Worm (Caenorhabditis elegans) whole organism, midembryonic: ENCODE data around the gene ZK180.5.

Experiments
- T22C8.4 ChIP-seq: fragments of 200-800 bp; sonication (Bioruptor generic); IDR thresholded peaks from 2 replicates; pipeline ENCODE4 v1.3.6; 2022; ENCODE audit warnings: missing genetic modification characterization, missing compliant biosample characterization
- cog-1 ChIP-seq: sonication (generic microtip); optimal IDR thresholded peaks from 2 replicates; lab custom pipeline; 2016; ENCODE audit warnings: missing genetic modification characterization, missing compliant biosample characterization
- flt-1 ChIP-seq: fragments of 200-800 bp; sonication (Bioruptor generic); IDR thresholded peaks from 2 replicates; pipeline ENCODE4 v1.3.6; 2022; ENCODE audit warnings: missing genetic modification characterization, missing compliant biosample characterization
- klf-2 ChIP-seq: fragments of 200-800 bp; sonication (Bioruptor generic); conservative IDR thresholded peaks from 2 replicates; pipeline ENCODE4 v1.3.6; 2022; ENCODE audit warnings: missing genetic modification reagents, missing genetic modification characterization, missing compliant biosample characterization
- med-1 ChIP-seq: sonication (generic microtip); optimal IDR thresholded peaks from 2 replicates; lab custom pipeline; 2017; ENCODE audit warnings: missing genetic modification characterization, mild to moderate bottlenecking, missing compliant biosample characterization, antibody characterized with exemption, missing genetic modification reagents; ENCODE audit not compliant: insufficient read depth
- ref-1 ChIP-seq: fragments of 200-800 bp; sonication (Bioruptor generic); conservative IDR thresholded peaks from 2 replicates; pipeline ENCODE4 v1.3.6; 2022; ENCODE audit warnings: missing genetic modification reagents, missing genetic modification characterization, missing compliant biosample characterization
- tab-1 ChIP-seq: fragments of 200-800 bp; sonication (Bioruptor generic); IDR thresholded peaks from 2 replicates; pipeline ENCODE4 v1.3.6; 2022; ENCODE audit warnings: missing genetic modification characterization, missing compliant biosample characterization
- ztf-23 ChIP-seq: fragments of 200-800 bp; sonication (Bioruptor generic); IDR thresholded peaks from 2 replicates; pipeline ENCODE4 v1.3.6; 2022; ENCODE audit warnings: missing genetic modification reagents, missing genetic modification characterization, missing compliant biosample characterization
- ztf-29 ChIP-seq: fragments of 200-800 bp; sonication (Bioruptor generic); IDR thresholded peaks from 2 replicates; pipeline ENCODE4 v1.3.6; 2022; ENCODE audit warnings: missing genetic modification reagents, missing genetic modification characterization, missing compliant biosample characterization

Gene ZK180.5

DNA sequence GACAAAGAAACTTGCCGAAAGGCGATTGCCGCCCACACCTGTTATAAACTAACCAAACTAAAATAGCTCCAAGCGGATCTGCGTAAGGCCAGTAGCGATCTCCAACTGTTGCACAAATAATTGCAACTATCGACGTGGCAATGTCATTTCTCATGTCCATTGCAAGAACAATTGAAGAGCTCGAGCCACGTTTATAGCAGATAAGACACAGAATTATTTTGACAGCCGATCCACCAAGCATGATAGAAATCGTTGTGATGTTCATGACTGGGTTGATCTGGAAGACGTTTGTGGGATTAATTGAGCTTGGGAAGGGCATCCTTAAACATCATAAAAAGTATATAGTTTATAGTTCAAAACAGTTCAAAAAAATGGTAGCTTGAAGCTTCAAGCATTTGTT is 26.0 kb upstream of the ZK180.5 start:
- TF ChIP-seq ztf-23 (no peak), cog-1 (no peak), ref-1 (GFP tag; lab: Robert Waterston, UW) (no peak), klf-2 (GFP tag; lab: Robert Waterston, UW) (no peak), T22C8.4 (no peak), flt-1 (no peak), med-1 (GFP tag; lab: Kevin White, UChicago) (no peak), ztf-29 (no peak), tab-1 (GFP tag; lab: Robert Waterston, UW) (no peak)

DNA sequence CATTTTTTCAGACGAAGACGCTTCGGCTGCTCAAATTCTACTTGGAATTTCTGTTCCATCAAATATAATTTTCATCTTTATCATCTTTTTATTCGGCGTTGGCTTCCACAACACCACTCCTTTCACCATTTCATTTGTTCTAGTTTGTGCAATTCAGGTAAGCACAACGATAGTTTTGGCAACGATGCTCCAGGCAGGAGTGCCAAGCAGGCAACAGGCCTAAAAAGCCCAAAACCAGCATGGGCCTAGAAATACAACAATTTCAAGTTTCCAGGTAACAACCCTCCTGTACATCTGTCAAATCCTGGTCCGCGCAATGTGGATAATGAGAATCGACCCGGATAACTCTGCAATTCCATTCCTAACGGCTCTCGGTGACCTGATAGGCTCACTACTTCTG is 24.2 kb upstream of the ZK180.5 start:
- no peak for TF ChIP-seq flt-1
- no peak for TF ChIP-seq tab-1 (GFP tag; lab: Robert Waterston, UW)

DNA sequence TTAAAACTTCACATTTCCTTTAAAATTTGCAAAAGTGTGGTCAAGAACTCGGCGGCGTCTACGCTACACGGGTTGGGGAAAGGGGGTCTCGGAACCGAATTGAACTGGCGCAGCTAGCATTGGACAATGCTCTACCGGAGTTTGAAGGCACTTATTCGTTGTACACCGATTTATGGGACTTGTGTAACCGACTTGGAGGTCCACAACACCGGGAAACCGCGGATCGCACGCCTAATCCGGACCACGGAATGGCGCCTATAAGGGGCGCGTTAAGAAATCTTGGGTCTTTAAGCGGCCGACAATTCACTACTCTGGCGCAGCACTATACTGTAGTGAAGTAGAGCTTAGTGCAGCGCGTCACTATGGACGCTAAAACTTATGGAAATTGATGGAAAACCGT is 21.7 kb upstream of the ZK180.5 start:
- TF ChIP-seq ztf-23 (0 out of 2 replicates have a peak, but pooled peaks have one; percentile 40), ref-1 (GFP tag; lab: Robert Waterston, UW) (no peak)

DNA sequence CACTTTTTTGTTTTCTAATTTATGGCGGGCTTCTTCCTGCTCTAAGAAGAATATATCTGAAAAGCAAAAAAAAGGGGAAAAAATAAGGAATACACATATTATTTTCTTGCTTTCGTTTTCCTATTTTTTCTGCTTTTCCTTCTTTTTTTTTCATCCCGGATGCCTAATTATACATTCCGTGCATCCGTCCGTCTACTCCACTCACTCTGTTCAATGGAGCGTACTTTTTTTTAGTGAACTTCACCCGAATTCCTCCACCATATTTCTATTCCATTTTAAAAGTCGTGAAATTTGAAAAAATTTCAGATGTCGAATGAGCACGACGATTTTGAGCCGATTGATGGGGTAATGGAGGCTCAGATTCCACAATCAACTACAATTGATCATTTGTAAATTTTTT is 19.3 kb upstream of the ZK180.5 start, which contains the start of gene ZK185.2:
TSS of gene ZK185.2 (plus strand) at position 301 of the 400 bp plus-strand sequence.
- TF ChIP-seq T22C8.4 (no peak), ztf-29 (no peak), klf-2 (GFP tag; lab: Robert Waterston, UW) (no peak), cog-1 (no peak), ref-1 (GFP tag; lab: Robert Waterston, UW) (no peak), tab-1 (GFP tag; lab: Robert Waterston, UW) (no peak), flt-1 (no peak), med-1 (GFP tag; lab: Kevin White, UChicago) (no peak), ztf-23 (no peak)

DNA sequence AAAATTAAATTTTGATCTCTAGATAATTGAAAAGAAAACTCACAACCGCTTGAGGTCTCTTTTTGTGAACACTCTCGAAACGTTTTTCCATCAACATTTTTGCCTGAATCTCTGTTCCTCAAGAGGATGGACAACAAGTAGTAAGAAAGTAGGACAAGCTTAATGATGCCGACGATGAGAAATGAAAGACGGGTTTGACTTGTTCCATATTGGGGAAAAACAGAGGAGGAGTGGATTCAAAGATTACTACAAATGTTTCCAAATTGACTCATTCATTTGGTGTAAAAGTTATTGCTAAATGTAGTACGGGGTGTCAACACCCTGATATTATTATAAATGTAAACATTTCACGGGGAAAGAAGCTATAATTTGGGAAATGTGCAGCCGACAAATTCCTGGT is 16.1 kb upstream of the ZK180.5 start, which contains the start of gene ZK185.4:
TSS of gene ZK185.4 (minus strand) at position 101 of the 400 bp plus-strand sequence.
- no peak for TF ChIP-seq med-1 (GFP tag; lab: Kevin White, UChicago)
- no peak for TF ChIP-seq tab-1 (GFP tag; lab: Robert Waterston, UW)
- TF ChIP-seq ztf-23, result no peak
- TF ChIP-seq cog-1, result no peak
- no peak for TF ChIP-seq ztf-29
- TF ChIP-seq flt-1, result no peak
- no peak for TF ChIP-seq ref-1 (GFP tag; lab: Robert Waterston, UW)
- TF ChIP-seq T22C8.4, result no peak
- no peak for TF ChIP-seq klf-2 (GFP tag; lab: Robert Waterston, UW)

DNA sequence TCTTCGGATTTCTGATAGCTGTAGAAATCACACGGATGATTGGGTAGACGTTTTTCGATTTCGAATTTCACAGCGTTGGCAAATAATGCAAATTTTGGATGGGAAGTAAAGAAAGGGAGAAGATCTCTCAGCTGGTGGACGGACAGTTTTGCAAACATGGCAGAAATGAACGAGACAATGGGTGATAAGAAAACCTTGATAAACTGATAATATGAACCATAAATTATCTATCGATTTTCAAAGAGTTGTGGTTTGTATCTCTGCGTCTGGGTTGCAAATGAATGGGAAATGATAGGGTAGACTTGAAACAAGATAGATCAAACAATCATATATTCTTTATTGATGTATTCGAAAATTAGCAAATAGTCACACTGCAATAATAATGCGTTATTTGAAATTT is 13.2 kb upstream of the ZK180.5 start, which contains the start of gene ZK185.3:
TSS of gene ZK185.3 (minus strand) at position 263 of the 400 bp plus-strand sequence.
- no peak for TF ChIP-seq ztf-23
- no peak for TF ChIP-seq flt-1
- TF ChIP-seq med-1 (GFP tag; lab: Kevin White, UChicago), result no peak
- no peak for TF ChIP-seq klf-2 (GFP tag; lab: Robert Waterston, UW)
- TF ChIP-seq tab-1 (GFP tag; lab: Robert Waterston, UW), result no peak
- no peak for TF ChIP-seq ztf-29
- no peak for TF ChIP-seq ref-1 (GFP tag; lab: Robert Waterston, UW)
- TF ChIP-seq T22C8.4, result no peak
- TF ChIP-seq cog-1, result no peak

DNA sequence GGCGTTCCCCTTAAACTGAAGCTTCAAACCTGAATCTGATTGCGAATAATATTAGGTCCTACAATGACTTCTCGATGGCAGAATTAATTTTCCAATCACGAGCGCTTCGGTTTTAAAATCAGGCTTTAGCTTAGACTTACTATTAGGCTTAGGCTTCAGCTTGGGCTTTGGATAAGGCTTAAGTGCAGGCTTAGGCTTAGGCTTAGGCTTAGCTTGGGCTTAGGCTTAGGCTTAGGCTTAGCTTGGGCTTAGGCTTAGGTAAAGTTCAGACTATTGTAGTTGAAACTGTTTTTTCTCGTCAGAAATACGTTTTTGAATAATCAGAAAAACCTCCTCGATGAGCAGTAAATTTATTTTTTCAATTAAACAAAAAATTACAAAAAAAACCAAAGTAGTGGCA is 9.8 kb upstream of the ZK180.5 start:
- TF ChIP-seq flt-1, result no peak
- TF ChIP-seq tab-1 (GFP tag; lab: Robert Waterston, UW), result no peak
- no peak for TF ChIP-seq med-1 (GFP tag; lab: Kevin White, UChicago)
- no peak for TF ChIP-seq cog-1
- no peak for TF ChIP-seq klf-2 (GFP tag; lab: Robert Waterston, UW)
- no peak for TF ChIP-seq ztf-23
- no peak for TF ChIP-seq ref-1 (GFP tag; lab: Robert Waterston, UW)
- no peak for TF ChIP-seq T22C8.4
- no peak for TF ChIP-seq ztf-29

DNA sequence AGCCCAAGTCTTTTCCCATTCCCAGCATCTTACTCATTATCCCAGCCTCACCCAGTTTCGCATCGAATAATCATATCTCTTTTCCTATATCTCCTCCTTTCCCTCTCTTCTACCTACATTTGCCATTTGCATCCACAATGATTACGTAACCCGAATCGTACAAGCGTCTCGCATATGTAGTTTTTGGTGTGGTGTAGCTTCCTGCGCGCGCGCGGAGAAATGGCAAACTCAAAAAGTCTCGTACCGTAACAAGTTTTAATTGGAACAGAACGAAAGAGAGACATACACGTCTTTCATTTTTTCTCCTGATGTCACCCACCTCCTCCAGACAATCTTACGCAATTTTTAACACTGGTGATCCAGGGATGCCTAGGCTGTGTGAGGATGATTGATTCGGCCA is 9.1 kb upstream of the ZK180.5 start:
- no peak for TF ChIP-seq ref-1 (GFP tag; lab: Robert Waterston, UW)
- no peak for TF ChIP-seq T22C8.4
- no peak for TF ChIP-seq flt-1
- no peak for TF ChIP-seq cog-1
- no peak for TF ChIP-seq tab-1 (GFP tag; lab: Robert Waterston, UW)
- no peak for TF ChIP-seq klf-2 (GFP tag; lab: Robert Waterston, UW)
- no peak for TF ChIP-seq ztf-23
- TF ChIP-seq med-1 (GFP tag; lab: Kevin White, UChicago), result no peak
- no peak for TF ChIP-seq ztf-29

DNA sequence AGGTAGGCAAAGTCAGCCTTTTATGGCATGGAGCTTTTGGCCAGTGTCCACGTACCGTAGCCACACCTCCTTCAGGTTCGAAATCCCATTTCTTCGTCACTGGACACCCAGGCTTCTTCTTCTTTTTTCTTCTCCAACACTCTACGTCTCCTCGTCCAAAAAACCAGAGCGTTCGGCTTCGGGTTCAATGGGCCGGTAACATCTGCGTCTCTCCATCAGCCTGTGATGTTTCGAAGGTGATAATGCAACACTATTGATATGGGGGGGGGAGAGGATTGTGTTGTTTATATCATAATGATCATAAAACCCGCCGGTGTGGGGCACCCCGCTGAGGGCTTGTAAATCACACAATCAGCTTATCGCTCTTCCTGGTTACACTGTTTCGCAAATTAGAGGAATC is 8.0 kb upstream of the ZK180.5 start, which contains the start of gene ZK180.6:
TSS of gene ZK180.6 (minus strand) at position 101 of the 400 bp plus-strand sequence.
- TF ChIP-seq ztf-29, result no peak

DNA sequence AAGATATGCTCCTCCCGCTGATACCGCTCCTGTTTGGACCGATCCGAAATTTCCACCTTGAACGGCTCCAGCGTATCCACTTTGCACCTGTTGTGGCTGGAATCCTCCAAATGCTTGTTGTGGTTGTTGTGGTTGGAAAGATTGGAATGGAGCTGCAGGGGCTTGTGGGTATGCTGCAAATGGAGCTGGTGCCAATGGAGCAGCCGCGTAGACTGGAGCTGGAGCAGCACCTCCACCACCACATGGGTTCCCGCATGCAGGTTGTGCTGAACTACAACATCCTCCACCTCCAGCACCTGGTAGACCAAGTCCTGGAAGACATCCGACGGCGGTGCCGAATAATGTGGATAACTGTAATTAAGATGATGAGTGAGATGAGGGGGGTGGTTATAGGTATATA is 6.5 kb upstream of the ZK180.5 start:
- TF ChIP-seq T22C8.4 (no peak), cog-1 (no peak), flt-1 (no peak), klf-2 (GFP tag; lab: Robert Waterston, UW) (no peak), ztf-23 (no peak), ztf-29 (no peak), med-1 (GFP tag; lab: Kevin White, UChicago) (no peak), ref-1 (GFP tag; lab: Robert Waterston, UW) (no peak), tab-1 (GFP tag; lab: Robert Waterston, UW) (no peak)

DNA sequence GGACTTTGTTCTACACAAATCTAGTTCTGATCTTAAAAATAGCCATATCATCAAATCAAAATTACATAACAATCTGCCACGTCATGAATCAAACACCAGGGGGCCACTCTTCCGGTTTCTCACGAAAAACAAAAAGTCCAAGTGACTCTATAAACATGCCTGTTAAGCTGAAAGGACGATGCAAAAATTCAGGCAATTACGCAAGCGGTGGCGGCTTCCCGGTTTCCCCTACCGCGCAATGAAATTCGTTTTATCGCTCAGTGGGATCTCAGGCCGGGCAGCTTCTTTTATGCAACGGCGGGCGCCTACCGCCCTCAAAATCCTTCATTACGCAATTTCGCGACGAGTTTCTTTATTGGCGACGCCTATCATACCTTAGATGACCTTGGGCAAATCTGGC is 2.7 kb upstream of the ZK180.5 start:
- TF ChIP-seq med-1 (GFP tag; lab: Kevin White, UChicago) (no peak), T22C8.4 (no peak), cog-1 (no peak), ztf-23 (no peak), ref-1 (GFP tag; lab: Robert Waterston, UW) (no peak), klf-2 (GFP tag; lab: Robert Waterston, UW) (no peak), ztf-29 (no peak), flt-1 (no peak), tab-1 (GFP tag; lab: Robert Waterston, UW) (no peak)
